Worm (Caenorhabditis elegans) whole organism, dauer: ENCODE measurements around the gene W09G12.7.

Experiments used
- unc-62 ChIP-seq: sonication (generic microtip); optimal IDR thresholded peaks from 2 replicates; lab custom pipeline; 2017; ENCODE audit warnings: missing biosample characterization, missing genetic modification reagents, missing genetic modification characterization

Gene W09G12.7

ce11 chrIV:1232419-1233145 lies 3.7 kb downstream of the W09G12.7 start:
- TF ChIP-seq unc-62 (GFP tag; lab: Kevin White, UChicago), result no peak

- TF ChIP-seq unc-62 (GFP tag; lab: Kevin White, UChicago), result no peak
Observed at ce11 chrIV:1234780-1235179, 5.9 kb downstream of the W09G12.7 start.

- no peak for TF ChIP-seq unc-62 (GFP tag; lab: Kevin White, UChicago)
Observed at ce11 chrIV:1235785-1236184, 6.9 kb downstream of the W09G12.7 start.

ce11 chrIV:1238147-1238546 lies 9.3 kb downstream of the W09G12.7 start:
- TF ChIP-seq unc-62 (GFP tag; lab: Kevin White, UChicago), result no peak

ce11 chrIV:1239686-1240085 lies 10.8 kb downstream of the W09G12.7 start, which contains the start of gene F38A1.8:
TSS of gene F38A1.8 (minus strand) at chrIV:1239852.
- no peak for TF ChIP-seq unc-62 (GFP tag; lab: Kevin White, UChicago)

ce11 chrIV:1243295-1243694 lies 14.4 kb downstream of the W09G12.7 start, which contains the start of gene F38A1.15:
TSS of gene F38A1.15 (minus strand) at chrIV:1243395.
- no peak for TF ChIP-seq unc-62 (GFP tag; lab: Kevin White, UChicago)

ce11 chrIV:1245244-1245643 lies 16.4 kb downstream of the W09G12.7 start, which contains the start of gene F38A1.9:
TSS of gene F38A1.9 (minus strand) at chrIV:1245344.
- TF ChIP-seq unc-62 (GFP tag; lab: Kevin White, UChicago), result no peak

ce11 chrIV:1246762-1247436 lies 18.0 kb downstream of the W09G12.7 start, which contains the start of the genes clec-165 and F38A1.11:
TSS of gene clec-165 (minus strand) at chrIV:1246886.
TSS of gene F38A1.11 (plus strand) at chrIV:1247386.
- TF ChIP-seq unc-62 (GFP tag; lab: Kevin White, UChicago), result no peak

- TF ChIP-seq unc-62 (GFP tag; lab: Kevin White, UChicago), result no peak
Observed at ce11 chrIV:1251242-1251911, 22.5 kb downstream of the W09G12.7 start, which contains the start of the genes clec-166 and F38A1.6. TSS of gene clec-166 (minus strand) at chrIV:1251342. TSS of gene F38A1.6 (plus strand) at chrIV:1251861.

ce11 chrIV:1255632-1256031 lies 26.8 kb downstream of the W09G12.7 start, which contains the start of gene clec-167:
TSS of gene clec-167 (minus strand) at chrIV:1255732.
- no peak for TF ChIP-seq unc-62 (GFP tag; lab: Kevin White, UChicago)

ce11 chrIV:1256723-1257122 lies 27.8 kb downstream of the W09G12.7 start, which contains the start of gene clec-168:
TSS of gene clec-168 (plus strand) at chrIV:1256969.
- TF ChIP-seq unc-62 (GFP tag; lab: Kevin White, UChicago), result no peak

- TF ChIP-seq unc-62 (GFP tag; lab: Kevin White, UChicago), result no peak
Observed at ce11 chrIV:1260474-1260873, 31.6 kb downstream of the W09G12.7 start.

- TF ChIP-seq unc-62 (GFP tag; lab: Kevin White, UChicago), result no peak
Observed at ce11 chrIV:1261024-1261423, 32.1 kb downstream of the W09G12.7 start, which contains the start of gene clec-169. TSS of gene clec-169 (plus strand) at chrIV:1261324.

ce11 chrIV:1261930-1262329 lies 33.0 kb downstream of the W09G12.7 start:
- TF ChIP-seq unc-62 (GFP tag; lab: Kevin White, UChicago), result no peak

- no peak for TF ChIP-seq unc-62 (GFP tag; lab: Kevin White, UChicago)
Observed at ce11 chrIV:1264928-1265327, 36.0 kb downstream of the W09G12.7 start, which contains the start of gene F38A1.13. TSS of gene F38A1.13 (plus strand) at chrIV:1265228.
